Fruit fly (Drosophila melanogaster) whole organism, prepupa: ENCODE data around the gene CG11498.

ENCODE experiments used
- CG31627 ChIP-seq: fragments of 200-800 bp; sonication (Bioruptor generic); optimal IDR thresholded peaks from 3 replicates; lab custom pipeline; 2016; ENCODE audit warnings: missing biosample characterization, missing genetic modification characterization
- CG34406 ChIP-seq: fragments of 200-800 bp; sonication (Bioruptor generic); optimal IDR thresholded peaks from 3 replicates; lab custom pipeline; 2016; ENCODE audit warnings: missing biosample characterization, missing genetic modification characterization
- CG6163 ChIP-seq: fragments of 200-800 bp; sonication (Bioruptor generic); IDR thresholded peaks from 3 replicates; pipeline ENCODE4 v1.3.6; 2022; ENCODE audit warnings: missing biosample characterization, missing genetic modification characterization
- CG7368 ChIP-seq: fragments of 200-800 bp; sonication (Bioruptor generic); optimal IDR thresholded peaks from 3 replicates; lab custom pipeline; 2016; ENCODE audit warnings: missing biosample characterization, missing genetic modification characterization
- Eip93F ChIP-seq: fragments of 200-800 bp; sonication (Bioruptor generic); optimal IDR thresholded peaks from 2 replicates; lab custom pipeline; 2016; ENCODE audit warnings: missing biosample characterization, mild to moderate bottlenecking, missing genetic modification characterization
- Hr38 ChIP-seq: sonication (Bioruptor generic); optimal IDR thresholded peaks from 2 replicates; lab custom pipeline; 2016; ENCODE audit warnings: missing biosample characterization, missing genetic modification characterization
- Hr4 ChIP-seq: fragments of 200-800 bp; sonication (Bioruptor generic); optimal IDR thresholded peaks from 3 replicates; lab custom pipeline; 2016; ENCODE audit warnings: missing biosample characterization, missing genetic modification characterization
- Sox14 ChIP-seq: fragments of 200-800 bp; sonication (Bioruptor generic); optimal IDR thresholded peaks from 3 replicates; lab custom pipeline; 2016; ENCODE audit warnings: missing biosample characterization, missing genetic modification characterization

DNA sequence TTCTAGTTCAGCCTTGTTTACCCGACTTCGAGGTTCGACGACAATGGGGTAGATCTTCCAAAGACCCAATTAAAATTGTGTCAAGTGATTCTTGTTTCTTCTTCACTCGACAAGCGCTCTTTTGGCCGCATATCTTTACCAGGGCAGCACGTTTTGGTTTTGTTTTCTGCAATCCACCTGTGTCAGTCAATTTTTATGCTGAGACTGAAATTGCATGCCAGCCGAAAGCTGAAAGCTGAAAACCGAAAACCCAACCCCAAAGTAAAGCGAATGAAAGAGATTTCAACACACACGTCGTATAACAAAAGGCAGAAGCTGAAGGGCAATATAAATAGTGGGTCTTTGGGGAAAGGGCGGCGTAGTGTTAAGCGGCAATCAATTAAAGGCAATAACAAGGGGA, 29.1 kb upstream of the CG11498 start:
- TF ChIP-seq CG6163 (no peak), CG31627 (GFP tag; lab: Kevin White, UChicago) (no peak), CG7368 (GFP tag; lab: Kevin White, UChicago) (no peak), Sox14 (GFP tag; lab: Kevin White, UChicago) (no peak), Hr38 (no peak), Hr4 (GFP tag; lab: Kevin White, UChicago) (no peak), CG34406 (GFP tag; lab: Kevin White, UChicago) (no peak), Eip93F (GFP tag; lab: Kevin White, UChicago) (no peak)
